Fruit fly (Drosophila melanogaster) whole organism, wandering third instar larva: ENCODE data around the gene Traf4.

Experiments
- Abd-B ChIP-seq: fragments of >200 bp; optimal IDR thresholded peaks from 2 replicates; lab custom pipeline; 2017; ENCODE audit warnings: missing biosample characterization, missing genetic modification characterization
- CG9705 ChIP-seq: fragments of 200-800 bp; sonication (Bioruptor generic); optimal IDR thresholded peaks from 2 replicates; lab custom pipeline; 2018; ENCODE audit warnings: missing biosample characterization, mild to moderate bottlenecking, missing genetic modification characterization
- CrebA ChIP-seq: fragments of 200-800 bp; sonication (Bioruptor generic); optimal IDR thresholded peaks from 2 replicates; lab custom pipeline; 2016; ENCODE audit warnings: missing biosample characterization, mild to moderate bottlenecking, missing genetic modification characterization, borderline replicate concordance
- Dfd ChIP-seq: fragments of >200 bp; optimal IDR thresholded peaks from 2 replicates; lab custom pipeline; 2017; ENCODE audit warnings: missing biosample characterization, missing genetic modification characterization
- Dif ChIP-seq: fragments of 200-275, 200-300 bp; sonication (Bioruptor generic); optimal IDR thresholded peaks from 2 replicates; lab custom pipeline; 2018; ENCODE audit warnings: missing biosample characterization, missing genetic modification characterization; ENCODE audit not compliant: partially characterized antibody
- GATAd ChIP-seq: sonication (Bioruptor generic); optimal IDR thresholded peaks from 2 replicates; lab custom pipeline; 2016; ENCODE audit warnings: missing biosample characterization, missing genetic modification characterization
- Hnf4 ChIP-seq: fragments of 200-800 bp; sonication (Bioruptor generic); optimal IDR thresholded peaks from 2 replicates; lab custom pipeline; 2016; ENCODE audit warnings: missing biosample characterization, mild to moderate bottlenecking, missing genetic modification characterization
- Hr78 ChIP-seq: fragments of >200 bp; optimal IDR thresholded peaks from 2 replicates; lab custom pipeline; 2017; ENCODE audit warnings: missing biosample characterization, missing genetic modification characterization
- Hr83 ChIP-seq: fragments of 200-300 bp; sonication (Bioruptor generic); optimal IDR thresholded peaks from 2 replicates; lab custom pipeline; 2016; ENCODE audit warnings: missing biosample characterization, mild to moderate bottlenecking, missing genetic modification characterization, moderate library complexity; ENCODE audit not compliant: poor library complexity, severe bottlenecking
- Jra ChIP-seq: sonication (Bioruptor generic); optimal IDR thresholded peaks from 2 replicates; lab custom pipeline; 2016; ENCODE audit warnings: missing biosample characterization, missing genetic modification characterization
- Mio ChIP-seq: sonication (Bioruptor generic); optimal IDR thresholded peaks from 2 replicates; lab custom pipeline; 2016; ENCODE audit warnings: missing biosample characterization, missing genetic modification characterization
- Myc ChIP-seq: fragments of >200 bp; optimal IDR thresholded peaks from 2 replicates; lab custom pipeline; 2017
- OdsH ChIP-seq: fragments of 200-800 bp; sonication (Bioruptor generic); optimal IDR thresholded peaks from 2 replicates; lab custom pipeline; 2016; ENCODE audit warnings: missing biosample characterization, mild to moderate bottlenecking, missing genetic modification characterization
- Rel ChIP-seq, 2 experiments: fragments of 200-800 bp; sonication (Bioruptor generic) in 1 of 2; optimal IDR thresholded peaks; 2 replicates in 1 of 2; 3 replicates in 1 of 2; lab custom pipeline; 2016 to 2019; ENCODE audit warnings: mild to moderate bottlenecking in 2 of 2, missing biosample characterization in 2 of 2, missing genetic modification characterization in 2 of 2, moderate library complexity in 1 of 2
- Sp1 ChIP-seq: fragments of 200-800 bp; sonication (Bioruptor generic); optimal IDR thresholded peaks from 3 replicates; lab custom pipeline; 2019; ENCODE audit warnings: missing biosample characterization, mild to moderate bottlenecking, missing genetic modification characterization, moderate library complexity
- Vsx2 ChIP-seq: fragments of 200-300, 225-300 bp; sonication (Bioruptor generic); optimal IDR thresholded peaks from 2 replicates; lab custom pipeline; 2018; ENCODE audit warnings: missing biosample characterization, missing genetic modification characterization; ENCODE audit not compliant: partially characterized antibody
- br ChIP-seq: fragments of 200-800 bp; sonication (Bioruptor generic); optimal IDR thresholded peaks from 2 replicates; lab custom pipeline; 2016; ENCODE audit warnings: missing biosample characterization, missing genetic modification characterization
- brk ChIP-seq: fragments of 200-800 bp; sonication (Bioruptor generic); optimal IDR thresholded peaks from 2 replicates; lab custom pipeline; 2016; ENCODE audit warnings: missing biosample characterization, mild to moderate bottlenecking, missing genetic modification characterization
- dl ChIP-seq, 2 experiments: fragments of 175-275, 200-275 bp in 1 of 2; fragments of 200-275 bp in 1 of 2; sonication (Bioruptor generic); optimal IDR thresholded peaks; lab custom pipeline; 2018; ENCODE audit warnings: mild to moderate bottlenecking in 2 of 2, missing biosample characterization in 2 of 2, missing genetic modification characterization in 2 of 2, moderate library complexity in 2 of 2; ENCODE audit not compliant: partially characterized antibody in 2 of 2, insufficient read depth in 1 of 2
- dmrt93B ChIP-seq: fragments of 200-800 bp; sonication (Bioruptor generic); optimal IDR thresholded peaks from 2 replicates; lab custom pipeline; 2018; ENCODE audit warnings: missing biosample characterization, mild to moderate bottlenecking, missing genetic modification characterization
- dsf ChIP-seq: sonication (Bioruptor generic); optimal IDR thresholded peaks from 2 replicates; lab custom pipeline; 2016; ENCODE audit warnings: missing biosample characterization, missing genetic modification characterization, borderline replicate concordance
- ey ChIP-seq: fragments of 200-800 bp; sonication (Bioruptor generic); optimal IDR thresholded peaks from 2 replicates; lab custom pipeline; 2016; ENCODE audit warnings: missing biosample characterization, missing genetic modification characterization
- fru ChIP-seq: fragments of 200-800 bp; sonication (Bioruptor generic); optimal IDR thresholded peaks from 3 replicates; lab custom pipeline; 2016; ENCODE audit warnings: missing biosample characterization, mild to moderate bottlenecking, missing genetic modification characterization
- h ChIP-seq: fragments of 200-800 bp; sonication (Bioruptor generic); optimal IDR thresholded peaks from 3 replicates; lab custom pipeline; 2016; ENCODE audit warnings: missing biosample characterization, mild to moderate bottlenecking, missing genetic modification characterization
- jim ChIP-seq: fragments of 175-275, 200-325 bp; sonication (Bioruptor generic); optimal IDR thresholded peaks from 2 replicates; lab custom pipeline; 2016; ENCODE audit warnings: missing biosample characterization, mild to moderate bottlenecking, missing genetic modification characterization
- lola ChIP-seq: fragments of >200 bp; optimal IDR thresholded peaks from 2 replicates; lab custom pipeline; 2017; ENCODE audit warnings: missing biosample characterization, missing genetic modification characterization
- pan ChIP-seq: fragments of >200 bp; optimal IDR thresholded peaks from 2 replicates; lab custom pipeline; 2017
- psq ChIP-seq: fragments of 200-800 bp; sonication (Bioruptor generic); optimal IDR thresholded peaks from 3 replicates; lab custom pipeline; 2017; ENCODE audit warnings: missing biosample characterization, mild to moderate bottlenecking, missing genetic modification characterization, moderate library complexity
- rgr ChIP-seq: fragments of 200-800 bp; sonication (Bioruptor generic); optimal IDR thresholded peaks from 3 replicates; lab custom pipeline; 2016; ENCODE audit warnings: missing biosample characterization, mild to moderate bottlenecking, missing genetic modification characterization
- sage ChIP-seq: fragments of 200-800 bp; sonication (Bioruptor generic); optimal IDR thresholded peaks from 2 replicates; lab custom pipeline; 2016; ENCODE audit warnings: missing biosample characterization, mild to moderate bottlenecking, missing genetic modification characterization
- sv ChIP-seq: fragments of 200-800 bp; sonication (Bioruptor generic); optimal IDR thresholded peaks from 3 replicates; lab custom pipeline; 2016; ENCODE audit warnings: missing biosample characterization, missing genetic modification characterization
- tai ChIP-seq: sonication (Bioruptor generic); optimal IDR thresholded peaks from 2 replicates; lab custom pipeline; 2016; ENCODE audit warnings: missing biosample characterization, missing genetic modification characterization

Gene Traf4

DNA sequence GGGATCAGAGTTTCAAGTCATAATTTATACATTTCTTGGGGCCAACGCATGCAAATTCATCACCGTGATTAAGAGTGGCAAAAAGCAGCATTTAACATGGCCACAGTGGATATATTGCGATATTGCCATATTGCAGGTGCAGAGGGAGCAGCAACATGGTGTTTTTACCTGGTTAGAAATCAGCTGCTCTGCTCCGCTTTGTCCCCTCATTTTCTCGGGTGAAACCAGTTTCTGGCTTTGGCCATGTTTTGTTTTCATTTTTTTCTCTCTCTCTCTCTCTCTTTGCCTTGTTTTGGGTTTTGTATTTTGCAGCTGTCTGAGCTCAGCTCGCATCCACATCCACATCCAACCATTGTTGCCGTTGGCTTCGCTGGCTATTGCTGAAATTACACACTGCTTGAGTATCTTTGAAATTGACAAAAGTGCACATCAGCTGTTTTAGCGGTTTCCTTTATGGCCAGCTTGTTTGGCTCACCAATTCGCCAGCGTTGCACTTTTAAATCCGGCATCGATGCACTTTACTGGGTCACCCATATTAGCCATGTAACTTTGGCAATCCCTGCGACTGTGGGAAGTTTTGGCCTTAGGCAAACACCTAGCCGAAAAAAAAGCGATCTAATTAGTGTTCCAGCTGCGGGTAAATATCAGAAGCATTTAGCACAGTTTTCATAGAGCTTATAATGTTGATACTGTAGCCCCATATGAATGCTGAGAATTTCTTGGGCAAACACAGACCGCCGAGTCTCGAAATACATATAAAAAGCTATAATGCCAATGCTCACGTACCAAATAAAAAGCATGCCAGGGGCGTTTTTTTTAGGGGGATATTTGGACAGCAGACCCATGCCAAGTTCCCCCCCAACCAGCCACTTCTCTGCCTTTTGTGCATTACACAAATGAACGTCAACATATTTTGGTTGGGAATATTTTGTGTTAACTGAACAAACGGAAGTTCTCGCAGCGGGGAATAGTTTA is 13.6 kb downstream of the Traf4 start:
- TF ChIP-seq psq (peak; percentile 18), Hnf4 (GFP tag; lab: Kevin White, UChicago) (no peak), OdsH (no peak), jim (GFP tag; lab: Kevin White, UChicago) (no peak), br (GFP tag; lab: Kevin White, UChicago) (no peak)

DNA sequence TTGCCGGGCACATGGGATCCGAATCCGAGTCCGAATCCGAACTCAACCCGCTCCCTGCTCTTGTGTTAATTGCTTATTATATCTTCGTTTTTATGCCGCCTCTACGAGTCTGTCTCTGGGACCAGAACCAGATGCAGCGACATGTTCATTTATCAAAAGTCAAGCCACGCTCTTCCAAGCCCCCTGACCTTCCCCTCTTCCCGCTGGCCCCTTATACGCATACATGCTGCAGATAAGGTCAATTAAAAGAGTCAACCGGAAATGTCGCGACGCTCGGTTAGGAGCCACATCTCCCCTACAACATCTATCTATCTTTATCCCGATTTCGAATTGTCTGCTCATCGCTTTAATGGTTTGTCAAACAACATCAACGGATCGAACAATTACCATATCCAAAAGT is 16.0 kb downstream of the Traf4 start:
- TF ChIP-seq brk (GFP tag; lab: Kevin White, UChicago), result no peak
- no peak for TF ChIP-seq fru (GFP tag; lab: Kevin White, UChicago)
- no peak for TF ChIP-seq Jra (GFP tag; lab: Kevin White, UChicago)
- no peak for TF ChIP-seq GATAd
- no peak for TF ChIP-seq ey (GFP tag; lab: Kevin White, UChicago)
- no peak for TF ChIP-seq Dif (GFP tag; lab: Kevin White, UChicago)
- no peak for TF ChIP-seq sage (GFP tag; lab: Kevin White, UChicago)
- no peak for TF ChIP-seq Rel (GFP tag; optimal IDR thresholded peaks at IDR 0.05; lab: Kevin White, UChicago)
- no peak for TF ChIP-seq Rel (tag; optimal IDR thresholded peaks at IDR 0.05; lab: Kevin White, UChicago)
- TF ChIP-seq lola, result no peak
- TF ChIP-seq pan, result no peak
- no peak for TF ChIP-seq jim (GFP tag; lab: Kevin White, UChicago)
- TF ChIP-seq CrebA, result no peak
- no peak for TF ChIP-seq dl (GFP tag; optimal IDR thresholded peaks at IDR 0.05; lab: Kevin White, UChicago; ENCODE audit: insufficient read depth in 1 of 2, partially characterized antibody in 2 of 2)
- TF ChIP-seq tai (GFP tag; lab: Kevin White, UChicago), result no peak
- no peak for TF ChIP-seq Hr78 (GFP tag; lab: Kevin White, UChicago)
- TF ChIP-seq h (GFP tag; lab: Kevin White, UChicago), result no peak
- TF ChIP-seq br (GFP tag; lab: Kevin White, UChicago), result no peak
- no peak for TF ChIP-seq Myc (lab: Kevin White, UChicago)
- no peak for TF ChIP-seq rgr (GFP tag; lab: Kevin White, UChicago)
- TF ChIP-seq dsf (GFP tag; lab: Kevin White, UChicago), result no peak

DNA sequence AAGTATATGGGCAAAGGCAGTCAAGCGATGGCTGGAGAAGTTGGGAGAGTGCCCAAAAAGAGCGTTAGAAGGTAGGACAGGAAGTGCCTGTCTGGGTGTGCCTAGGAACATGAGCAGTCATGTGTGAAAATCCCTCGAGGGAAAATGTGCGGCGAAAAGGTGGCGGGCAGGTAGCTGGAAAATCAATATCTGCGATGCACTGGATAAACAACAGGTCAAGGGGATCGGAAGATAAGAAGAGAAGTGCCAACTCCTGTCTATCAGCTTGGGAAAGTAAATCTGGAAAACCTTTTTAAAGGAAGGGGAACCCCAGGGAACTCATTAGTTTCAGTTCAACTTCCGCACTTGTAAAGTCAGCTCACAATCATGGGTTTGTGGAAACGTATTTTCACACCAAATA is 16.7 kb downstream of the Traf4 start:
- TF ChIP-seq GATAd (no peak), Vsx2 (GFP tag; lab: Kevin White, UChicago) (no peak), dmrt93B (GFP tag; lab: Kevin White, UChicago) (no peak), dsf (GFP tag; lab: Kevin White, UChicago) (no peak), br (GFP tag; lab: Kevin White, UChicago) (no peak), Mio (GFP tag; lab: Kevin White, UChicago) (no peak)

dm6 chr2L:4382522-4382921 is 20.8 kb downstream of the Traf4 start, which contains the start of gene CG17612:
Gene CG17612, minus strand, starts transcription at chr2L:4382735.
- no peak for TF ChIP-seq Hr78 (GFP tag; lab: Kevin White, UChicago)
- TF ChIP-seq br (GFP tag; lab: Kevin White, UChicago), result no peak
- TF ChIP-seq Myc (lab: Kevin White, UChicago), result no peak
- no peak for TF ChIP-seq Mio (GFP tag; lab: Kevin White, UChicago)
- TF ChIP-seq dsf (GFP tag; lab: Kevin White, UChicago), result no peak
- TF ChIP-seq sage (GFP tag; lab: Kevin White, UChicago), result no peak
- no peak for TF ChIP-seq Sp1 (GFP tag; lab: Kevin White, UChicago)
- TF ChIP-seq Abd-B (GFP tag; lab: Kevin White, UChicago), result no peak
- TF ChIP-seq h (GFP tag; lab: Kevin White, UChicago), result no peak
- no peak for TF ChIP-seq Rel (GFP tag; optimal IDR thresholded peaks at IDR 0.05; lab: Kevin White, UChicago)
- TF ChIP-seq Rel (tag; optimal IDR thresholded peaks at IDR 0.05; lab: Kevin White, UChicago), result no peak
- no peak for TF ChIP-seq sv (GFP tag; lab: Kevin White, UChicago)
- no peak for TF ChIP-seq dmrt93B (GFP tag; lab: Kevin White, UChicago)
- no peak for TF ChIP-seq Hnf4 (GFP tag; lab: Kevin White, UChicago)
- TF ChIP-seq lola, result no peak
- TF ChIP-seq ey (GFP tag; lab: Kevin White, UChicago), result no peak
- no peak for TF ChIP-seq tai (GFP tag; lab: Kevin White, UChicago)
- TF ChIP-seq pan, result no peak
- TF ChIP-seq Hr83 (GFP tag; lab: Kevin White, UChicago), result no peak
- no peak for TF ChIP-seq CG9705 (GFP tag; lab: Kevin White, UChicago)
- TF ChIP-seq Dfd, result no peak
